Fruit fly (Drosophila melanogaster) whole organism, wandering third instar larva: ENCODE measurements around the gene AP-1sigma.

ENCODE experiments used
- Abd-B ChIP-seq: fragments of >200 bp; optimal IDR thresholded peaks from 2 replicates; lab custom pipeline; 2017; ENCODE audit warnings: missing biosample characterization, missing genetic modification characterization
- CG32264 ChIP-seq: fragments of 200-800 bp; sonication (Bioruptor generic); optimal IDR thresholded peaks from 2 replicates; lab custom pipeline; 2016; ENCODE audit warnings: missing biosample characterization, missing genetic modification characterization
- CG9705 ChIP-seq: fragments of 200-800 bp; sonication (Bioruptor generic); optimal IDR thresholded peaks from 2 replicates; lab custom pipeline; 2018; ENCODE audit warnings: missing biosample characterization, mild to moderate bottlenecking, missing genetic modification characterization
- CrebA ChIP-seq: fragments of 200-800 bp; sonication (Bioruptor generic); optimal IDR thresholded peaks from 2 replicates; lab custom pipeline; 2016; ENCODE audit warnings: missing biosample characterization, mild to moderate bottlenecking, missing genetic modification characterization, borderline replicate concordance
- Dfd ChIP-seq: fragments of >200 bp; optimal IDR thresholded peaks from 2 replicates; lab custom pipeline; 2017; ENCODE audit warnings: missing biosample characterization, missing genetic modification characterization
- Dif ChIP-seq: fragments of 200-275, 200-300 bp; sonication (Bioruptor generic); optimal IDR thresholded peaks from 2 replicates; lab custom pipeline; 2018; ENCODE audit warnings: missing biosample characterization, missing genetic modification characterization; ENCODE audit not compliant: partially characterized antibody
- GATAd ChIP-seq: sonication (Bioruptor generic); optimal IDR thresholded peaks from 2 replicates; lab custom pipeline; 2016; ENCODE audit warnings: missing biosample characterization, missing genetic modification characterization
- HLH106 ChIP-seq: fragments of 200-800 bp; optimal IDR thresholded peaks from 3 replicates; lab custom pipeline; 2019; ENCODE audit warnings: missing biosample characterization, mild to moderate bottlenecking, missing genetic modification characterization, moderate library complexity
- Hnf4 ChIP-seq: fragments of 200-800 bp; sonication (Bioruptor generic); optimal IDR thresholded peaks from 2 replicates; lab custom pipeline; 2016; ENCODE audit warnings: missing biosample characterization, mild to moderate bottlenecking, missing genetic modification characterization
- Hr78 ChIP-seq: fragments of >200 bp; optimal IDR thresholded peaks from 2 replicates; lab custom pipeline; 2017; ENCODE audit warnings: missing biosample characterization, missing genetic modification characterization
- Hr83 ChIP-seq: fragments of 200-300 bp; sonication (Bioruptor generic); optimal IDR thresholded peaks from 2 replicates; lab custom pipeline; 2016; ENCODE audit warnings: missing biosample characterization, mild to moderate bottlenecking, missing genetic modification characterization, moderate library complexity; ENCODE audit not compliant: poor library complexity, severe bottlenecking
- Jra ChIP-seq: sonication (Bioruptor generic); optimal IDR thresholded peaks from 2 replicates; lab custom pipeline; 2016; ENCODE audit warnings: missing biosample characterization, missing genetic modification characterization
- Mio ChIP-seq: sonication (Bioruptor generic); optimal IDR thresholded peaks from 2 replicates; lab custom pipeline; 2016; ENCODE audit warnings: missing biosample characterization, missing genetic modification characterization
- Myc ChIP-seq: fragments of >200 bp; optimal IDR thresholded peaks from 2 replicates; lab custom pipeline; 2017
- N ChIP-seq: fragments of >200 bp; optimal IDR thresholded peaks from 2 replicates; lab custom pipeline; 2018; ENCODE audit warnings: missing biosample characterization, missing external identifiers, missing genetic modification characterization
- OdsH ChIP-seq: fragments of 200-800 bp; sonication (Bioruptor generic); optimal IDR thresholded peaks from 2 replicates; lab custom pipeline; 2016; ENCODE audit warnings: missing biosample characterization, mild to moderate bottlenecking, missing genetic modification characterization
- Rel ChIP-seq, 2 experiments: fragments of 200-800 bp; sonication (Bioruptor generic) in 1 of 2; optimal IDR thresholded peaks; 2 replicates in 1 of 2; 3 replicates in 1 of 2; lab custom pipeline; 2016 to 2019; ENCODE audit warnings: mild to moderate bottlenecking in 2 of 2, missing biosample characterization in 2 of 2, missing genetic modification characterization in 2 of 2, moderate library complexity in 1 of 2
- Sp1 ChIP-seq: fragments of 200-800 bp; sonication (Bioruptor generic); optimal IDR thresholded peaks from 3 replicates; lab custom pipeline; 2019; ENCODE audit warnings: missing biosample characterization, mild to moderate bottlenecking, missing genetic modification characterization, moderate library complexity
- Vsx2 ChIP-seq: fragments of 200-300, 225-300 bp; sonication (Bioruptor generic); optimal IDR thresholded peaks from 2 replicates; lab custom pipeline; 2018; ENCODE audit warnings: missing biosample characterization, missing genetic modification characterization; ENCODE audit not compliant: partially characterized antibody
- br ChIP-seq: fragments of 200-800 bp; sonication (Bioruptor generic); optimal IDR thresholded peaks from 2 replicates; lab custom pipeline; 2016; ENCODE audit warnings: missing biosample characterization, missing genetic modification characterization
- brk ChIP-seq: fragments of 200-800 bp; sonication (Bioruptor generic); optimal IDR thresholded peaks from 2 replicates; lab custom pipeline; 2016; ENCODE audit warnings: missing biosample characterization, mild to moderate bottlenecking, missing genetic modification characterization
- dl ChIP-seq, 2 experiments: fragments of 175-275, 200-275 bp in 1 of 2; fragments of 200-275 bp in 1 of 2; sonication (Bioruptor generic); optimal IDR thresholded peaks; lab custom pipeline; 2018; ENCODE audit warnings: mild to moderate bottlenecking in 2 of 2, missing biosample characterization in 2 of 2, missing genetic modification characterization in 2 of 2, moderate library complexity in 2 of 2; ENCODE audit not compliant: partially characterized antibody in 2 of 2, insufficient read depth in 1 of 2
- dmrt93B ChIP-seq: fragments of 200-800 bp; sonication (Bioruptor generic); optimal IDR thresholded peaks from 2 replicates; lab custom pipeline; 2018; ENCODE audit warnings: missing biosample characterization, mild to moderate bottlenecking, missing genetic modification characterization
- dsf ChIP-seq: sonication (Bioruptor generic); optimal IDR thresholded peaks from 2 replicates; lab custom pipeline; 2016; ENCODE audit warnings: missing biosample characterization, missing genetic modification characterization, borderline replicate concordance
- ey ChIP-seq: fragments of 200-800 bp; sonication (Bioruptor generic); optimal IDR thresholded peaks from 2 replicates; lab custom pipeline; 2016; ENCODE audit warnings: missing biosample characterization, missing genetic modification characterization
- foxo ChIP-seq, 2 experiments: fragments of 200-800 bp; sonication (Bioruptor generic); optimal IDR thresholded peaks; 2 replicates in 1 of 2; 3 replicates in 1 of 2; lab custom pipeline; 2016 to 2017; ENCODE audit warnings: missing biosample characterization in 2 of 2, missing genetic modification characterization in 2 of 2
- fru ChIP-seq: fragments of 200-800 bp; sonication (Bioruptor generic); optimal IDR thresholded peaks from 3 replicates; lab custom pipeline; 2016; ENCODE audit warnings: missing biosample characterization, mild to moderate bottlenecking, missing genetic modification characterization
- h ChIP-seq: fragments of 200-800 bp; sonication (Bioruptor generic); optimal IDR thresholded peaks from 3 replicates; lab custom pipeline; 2016; ENCODE audit warnings: missing biosample characterization, mild to moderate bottlenecking, missing genetic modification characterization
- jim ChIP-seq: fragments of 175-275, 200-325 bp; sonication (Bioruptor generic); optimal IDR thresholded peaks from 2 replicates; lab custom pipeline; 2016; ENCODE audit warnings: missing biosample characterization, mild to moderate bottlenecking, missing genetic modification characterization
- lola ChIP-seq: fragments of >200 bp; optimal IDR thresholded peaks from 2 replicates; lab custom pipeline; 2017; ENCODE audit warnings: missing biosample characterization, missing genetic modification characterization
- pan ChIP-seq: fragments of >200 bp; optimal IDR thresholded peaks from 2 replicates; lab custom pipeline; 2017
- psq ChIP-seq: fragments of 200-800 bp; sonication (Bioruptor generic); optimal IDR thresholded peaks from 3 replicates; lab custom pipeline; 2017; ENCODE audit warnings: missing biosample characterization, mild to moderate bottlenecking, missing genetic modification characterization, moderate library complexity
- rgr ChIP-seq: fragments of 200-800 bp; sonication (Bioruptor generic); optimal IDR thresholded peaks from 3 replicates; lab custom pipeline; 2016; ENCODE audit warnings: missing biosample characterization, mild to moderate bottlenecking, missing genetic modification characterization
- sage ChIP-seq: fragments of 200-800 bp; sonication (Bioruptor generic); optimal IDR thresholded peaks from 2 replicates; lab custom pipeline; 2016; ENCODE audit warnings: missing biosample characterization, mild to moderate bottlenecking, missing genetic modification characterization
- sv ChIP-seq: fragments of 200-800 bp; sonication (Bioruptor generic); optimal IDR thresholded peaks from 3 replicates; lab custom pipeline; 2016; ENCODE audit warnings: missing biosample characterization, missing genetic modification characterization
- tai ChIP-seq: sonication (Bioruptor generic); optimal IDR thresholded peaks from 2 replicates; lab custom pipeline; 2016; ENCODE audit warnings: missing biosample characterization, missing genetic modification characterization
- usp ChIP-seq: fragments of >200 bp; optimal IDR thresholded peaks from 2 replicates; lab custom pipeline; 2017; ENCODE audit warnings: missing biosample characterization, missing genetic modification characterization
- woc ChIP-seq: sonication (Bioruptor generic); optimal IDR thresholded peaks from 2 replicates; lab custom pipeline; 2016; ENCODE audit warnings: missing biosample characterization, mild to moderate bottlenecking, missing genetic modification characterization

AP-1sigma gene

dm6 chr3R:23915042-23915428 is 43.4 kb upstream of the AP-1sigma start (continued):
- TF ChIP-seq jim (GFP tag; lab: Kevin White, UChicago) = no peak
- TF ChIP-seq, all 38 proteins: peak for 23

- TF ChIP-seq br (GFP tag; lab: Kevin White, UChicago) (peak; percentile 79), lola (GFP tag; lab: Kevin White, UChicago) (no peak), Sp1 (GFP tag; lab: Kevin White, UChicago) (peak; percentile 75), tai (peak; percentile 16), jim (GFP tag; lab: Kevin White, UChicago) (no peak), woc (peak; percentile 64), Hr78 (GFP tag; lab: Kevin White, UChicago) (no peak), CrebA (no peak), sv (GFP tag; lab: Kevin White, UChicago) (no peak), Mio (no peak), dsf (GFP tag; lab: Kevin White, UChicago) (no peak), Hnf4 (GFP tag; lab: Kevin White, UChicago) (peak; percentile 68), Rel (GFP tag; optimal IDR thresholded peaks at IDR 0.05; lab: Kevin White, UChicago) (no peak), Rel (tag; optimal IDR thresholded peaks at IDR 0.05; lab: Kevin White, UChicago) (no peak), dl (GFP tag; optimal IDR thresholded peaks at IDR 0.05; lab: Kevin White, UChicago; ENCODE audit: insufficient read depth in 1 of 2, partially characterized antibody in 2 of 2) (no peak), pan (lab: Kevin White, UChicago) (no peak), Abd-B (GFP tag; lab: Kevin White, UChicago) (no peak), foxo (GFP tag; optimal IDR thresholded peaks at IDR 0.05; lab: Kevin White, UChicago) (peak in 1 of 2 experiments; percentile 85), usp (GFP tag; lab: Kevin White, UChicago) (no peak), CG9705 (GFP tag; lab: Kevin White, UChicago) (peak; percentile 1), CG32264 (peak; percentile 40), N (GFP tag; lab: Kevin White, UChicago) (no peak), brk (GFP tag; lab: Kevin White, UChicago) (peak; percentile 32), GATAd (GFP tag; lab: Kevin White, UChicago) (no peak), Myc (lab: Kevin White, UChicago) (no peak), Hr83 (GFP tag; lab: Kevin White, UChicago) (no peak), psq (GFP tag; lab: Kevin White, UChicago) (peak; percentile 62), OdsH (GFP tag; lab: Kevin White, UChicago) (peak; percentile 72), ey (peak; percentile 72), h (GFP tag; lab: Kevin White, UChicago) (peak; percentile 85), Dif (GFP tag; lab: Kevin White, UChicago) (no peak), fru (GFP tag; lab: Kevin White, UChicago) (peak; percentile 86), rgr (GFP tag; lab: Kevin White, UChicago) (peak; percentile 77), Vsx2 (GFP tag; lab: Kevin White, UChicago) (no peak), dmrt93B (GFP tag; lab: Kevin White, UChicago) (peak; percentile 71), HLH106 (peak; percentile 79), Dfd (no peak), Jra (no peak), sage (GFP tag; lab: Kevin White, UChicago) (peak; percentile 59)
Measured at dm6 chr3R:23915967-23916366, 42.5 kb upstream of the AP-1sigma start.

dm6 chr3R:23919366-23919765 is 39.1 kb upstream of the AP-1sigma start:
- TF ChIP-seq Hr78 (GFP tag; lab: Kevin White, UChicago) (no peak), Rel (GFP tag; optimal IDR thresholded peaks at IDR 0.05; lab: Kevin White, UChicago) (no peak), Rel (tag; optimal IDR thresholded peaks at IDR 0.05; lab: Kevin White, UChicago) (no peak), CrebA (no peak), OdsH (GFP tag; lab: Kevin White, UChicago) (peak; percentile 6), tai (no peak), Vsx2 (GFP tag; lab: Kevin White, UChicago) (no peak), N (GFP tag; lab: Kevin White, UChicago) (no peak), rgr (GFP tag; lab: Kevin White, UChicago) (peak; percentile 32), fru (GFP tag; lab: Kevin White, UChicago) (no peak), dmrt93B (GFP tag; lab: Kevin White, UChicago) (no peak), jim (GFP tag; lab: Kevin White, UChicago) (no peak), foxo (GFP tag; optimal IDR thresholded peaks at IDR 0.05; lab: Kevin White, UChicago) (no peak), Abd-B (GFP tag; lab: Kevin White, UChicago) (no peak), Sp1 (GFP tag; lab: Kevin White, UChicago) (no peak)
